Worm (Caenorhabditis elegans) whole organism, L2 larva: Measurements from ENCODE around the gene grl-25.

ENCODE experiments used
- F13H6.1 ChIP-seq: sonication (generic microtip); optimal IDR thresholded peaks from 2 replicates; lab custom pipeline; 2016; ENCODE audit warnings: missing genetic modification characterization, missing compliant biosample characterization
- Y55F3AM.14 ChIP-seq: fragments of 200-800 bp; sonication (Bioruptor generic); optimal IDR thresholded peaks from 2 replicates; lab custom pipeline; 2018; ENCODE audit warnings: mild to moderate bottlenecking, missing genetic modification characterization, missing compliant biosample characterization
- ZK546.5 ChIP-seq: sonication (generic microtip); optimal IDR thresholded peaks from 2 replicates; lab custom pipeline; 2017; ENCODE audit warnings: missing biosample characterization, missing genetic modification characterization
- aly-2 ChIP-seq: fragments of 150-350 bp; optimal IDR thresholded peaks from 2 replicates; lab custom pipeline; 2014; ENCODE audit warnings: missing biosample characterization, missing genetic modification characterization
- ama-1 ChIP-seq: fragments of 150-350 bp; optimal IDR thresholded peaks from 2 replicates; lab custom pipeline; 2018; ENCODE audit warnings: inconsistent platforms
- elt-3 ChIP-seq: sonication (generic microtip); optimal IDR thresholded peaks from 2 replicates; lab custom pipeline; 2017; ENCODE audit warnings: missing biosample characterization, missing genetic modification characterization
- lin-13 ChIP-seq: fragments of 150-350 bp; optimal IDR thresholded peaks from 2 replicates; lab custom pipeline; 2014; ENCODE audit warnings: missing biosample characterization, missing genetic modification reagents, missing genetic modification characterization
- nhr-11 ChIP-seq: fragments of 150-350 bp; optimal IDR thresholded peaks from 2 replicates; lab custom pipeline; 2014; ENCODE audit warnings: missing biosample characterization, missing genetic modification characterization
- nhr-12 ChIP-seq: fragments of 150-350 bp; optimal IDR thresholded peaks from 2 replicates; lab custom pipeline; 2014; ENCODE audit warnings: missing biosample characterization, missing genetic modification characterization
- unc-62 ChIP-seq: fragments of 150-350 bp; optimal IDR thresholded peaks from 2 replicates; lab custom pipeline; 2014; ENCODE audit warnings: missing biosample characterization, missing genetic modification reagents, missing genetic modification characterization
- ztf-11 ChIP-seq: sonication (generic microtip); optimal IDR thresholded peaks from 2 replicates; lab custom pipeline; 2017; ENCODE audit warnings: missing biosample characterization, missing genetic modification characterization
- ztf-4 ChIP-seq: fragments of 150-350 bp; optimal IDR thresholded peaks from 2 replicates; lab custom pipeline; 2014; ENCODE audit warnings: missing biosample characterization, missing genetic modification characterization

DNA sequence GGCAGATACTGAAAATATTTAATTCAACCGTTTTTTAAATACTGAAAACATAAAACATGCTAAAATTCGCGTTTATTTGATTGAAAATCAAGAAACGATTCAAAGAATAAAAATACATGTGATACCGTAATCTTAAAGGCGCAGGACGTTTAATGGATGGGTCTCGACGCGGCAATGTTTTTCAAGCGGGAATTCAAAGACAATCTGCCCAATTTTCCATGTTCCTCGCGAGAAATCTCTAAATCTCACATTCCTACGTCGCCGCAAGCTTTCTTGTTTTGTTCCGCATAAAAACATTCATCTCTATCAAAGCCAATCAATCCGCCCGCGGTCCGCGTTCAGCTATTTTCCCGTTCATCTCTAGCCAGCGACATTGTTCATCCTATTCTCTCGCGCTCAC is 39.4 kb downstream of the grl-25 start:
- TF ChIP-seq Y55F3AM.14 (GFP tag; lab: Kevin White, UChicago) (no peak), unc-62 (GFP tag; lab: Kevin White, UChicago) (no peak), ztf-4 (no peak), ztf-11 (tag; lab: Kevin White, UChicago) (no peak), lin-13 (GFP tag; lab: Kevin White, UChicago) (no peak), aly-2 (tag; lab: Kevin White, UChicago) (no peak), ZK546.5 (tag; lab: Kevin White, UChicago) (no peak), elt-3 (tag; lab: Kevin White, UChicago) (no peak), ama-1 (no peak), nhr-12 (tag; lab: Kevin White, UChicago) (no peak), nhr-11 (tag; lab: Kevin White, UChicago) (no peak), F13H6.1 (tag; lab: Kevin White, UChicago) (no peak)
